Worm (Caenorhabditis elegans) whole organism, early embryonic: ENCODE results near the gene F32D8.11.

Source experiments
- ama-1 ChIP-seq: fragments of 150-350 bp; optimal IDR thresholded peaks from 2 replicates; lab custom pipeline; 2014
- tbx-11 ChIP-seq: fragments of 200-800 bp; sonication (Bioruptor generic); IDR thresholded peaks from 2 replicates; pipeline ENCODE4 v1.3.6; 2022; ENCODE audit warnings: missing genetic modification characterization, missing compliant biosample characterization

DNA sequence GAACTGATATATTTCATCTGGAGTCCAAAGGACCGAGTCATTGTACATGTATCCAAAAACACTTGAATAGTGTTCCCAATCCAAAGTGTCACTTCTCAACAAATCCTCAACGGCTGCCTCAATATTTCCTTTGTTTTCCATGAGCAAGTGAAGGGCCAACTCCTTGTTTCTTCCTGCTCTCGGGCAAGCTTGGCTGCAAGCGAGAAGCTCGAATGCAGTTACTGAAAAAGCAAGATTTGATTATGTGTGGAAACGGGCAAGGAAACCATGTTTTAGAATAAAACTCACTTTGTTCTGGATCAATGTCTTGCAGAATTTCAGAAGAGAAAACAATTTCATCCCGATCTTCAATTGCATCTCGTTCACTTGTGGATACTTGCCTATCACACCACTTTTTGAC is 34.7 kb downstream of the F32D8.11 start:
- TF ChIP-seq tbx-11 (no peak), ama-1 (lab: Kevin White, UChicago) (no peak)
